Fruit fly (Drosophila melanogaster): Measurements from ENCODE around the gene CecC.

Gene CecC

DNA sequence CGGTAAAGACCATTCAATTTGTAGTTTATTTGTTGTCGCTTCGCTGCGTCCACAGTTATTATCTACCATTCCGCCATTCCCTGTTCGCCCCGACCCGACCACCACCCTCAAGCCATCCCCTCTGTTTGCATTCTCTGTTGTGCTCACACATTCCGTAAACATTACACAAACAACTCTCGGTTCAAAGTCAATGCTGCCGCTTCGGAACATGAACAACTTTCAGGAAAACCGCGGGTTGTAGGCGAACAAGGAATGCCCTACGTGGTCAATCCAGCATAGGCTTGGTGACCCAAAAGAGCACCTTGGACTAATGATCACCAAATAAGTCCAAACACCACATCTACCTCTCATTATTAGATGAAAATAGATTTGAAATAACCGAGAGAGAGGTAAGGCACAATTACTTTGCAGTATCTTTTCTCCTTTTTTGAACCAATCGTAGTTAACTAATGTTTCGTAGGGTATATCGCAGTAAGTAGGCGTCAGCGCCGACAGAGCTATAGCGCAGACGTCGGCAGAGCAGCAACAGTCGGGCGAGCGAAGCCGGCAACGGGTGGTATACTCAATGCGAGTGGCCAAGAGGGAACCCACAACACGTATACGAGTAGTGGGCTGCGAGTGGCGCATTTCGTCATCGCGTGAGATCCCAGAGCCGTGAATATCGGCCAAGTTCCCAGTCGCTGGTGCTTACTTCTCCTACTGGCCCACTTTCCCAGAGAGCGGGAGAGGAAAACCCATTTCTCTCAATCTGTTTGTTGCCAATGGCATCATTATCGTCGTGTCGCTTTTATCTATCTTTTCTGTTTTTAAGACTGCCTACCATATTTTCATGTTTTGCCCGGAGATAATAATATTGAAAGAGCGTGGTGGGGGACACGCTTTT lies 12.9 kb upstream of the CecC start (continued):
- peak; percentile 88 for TF ChIP-seq CG3407 (GFP tag; optimal IDR thresholded peaks at IDR 0.05)
- peak; percentile 74; the same call in 1 of the 2 replicates for TF ChIP-seq Poxn (GFP tag; IDR thresholded peaks at IDR 0.05)
- TF ChIP-seq CG9609 (GFP tag; optimal IDR thresholded peaks at IDR 0.05): peak; percentile 95
- TF ChIP-seq oc (tag; optimal IDR thresholded peaks at IDR 0.05): peak; percentile 83
- peak; percentile 92 for TF ChIP-seq Ravus (GFP tag; IDR thresholded peaks at IDR 0.05)
- peak; percentile 99 for TF ChIP-seq CG13624 (GFP tag; optimal IDR thresholded peaks at IDR 0.05)
- TF ChIP-seq fu2 (GFP tag; optimal IDR thresholded peaks at IDR 0.05): peak; percentile 94
- peak; percentile 96 for TF ChIP-seq Hmr (GFP tag; optimal IDR thresholded peaks at IDR 0.05)
- peak; percentile 91 for TF ChIP-seq klu (GFP tag; IDR thresholded peaks at IDR 0.05)
- TF ChIP-seq ato (GFP tag; IDR thresholded peaks at IDR 0.05; ENCODE audit: partially characterized antibody): no peak
- TF ChIP-seq tap (tag; optimal IDR thresholded peaks at IDR 0.05): peak; percentile 95
- TF ChIP-seq CG4282 (GFP tag; optimal IDR thresholded peaks at IDR 0.05): peak; percentile 82
- peak; percentile 85 for TF ChIP-seq ssp (GFP tag; IDR thresholded peaks at IDR 0.05)
- peak; percentile 56 for TF ChIP-seq YL-1 (GFP tag; optimal IDR thresholded peaks at IDR 0.05)
- TF ChIP-seq Vsx1 (GFP tag; optimal IDR thresholded peaks at IDR 0.05): peak; percentile 91
- peak; percentile 86 for TF ChIP-seq CG2875 (GFP tag; optimal IDR thresholded peaks at IDR 0.05)
- peak; percentile 84 for TF ChIP-seq CG17385 (GFP tag; optimal IDR thresholded peaks at IDR 0.05)
- TF ChIP-seq MESR4 (GFP tag; optimal IDR thresholded peaks at IDR 0.05): no peak
- TF ChIP-seq Sry-β (GFP tag; optimal IDR thresholded peaks at IDR 0.05): peak; percentile 64
- TF ChIP-seq mirr (GFP tag; optimal IDR thresholded peaks at IDR 0.05): peak; percentile 89
- TF ChIP-seq CG7839 (tag; optimal IDR thresholded peaks at IDR 0.05): peak; percentile 97
- TF ChIP-seq Lhr (GFP tag; optimal IDR thresholded peaks at IDR 0.05): peak; percentile 67
- TF ChIP-seq CG1603 (tag; optimal IDR thresholded peaks at IDR 0.05): peak; percentile 96
- TF ChIP-seq Nf-YB (GFP tag; optimal IDR thresholded peaks at IDR 0.05): peak; percentile 81
- peak; percentile 85 for TF ChIP-seq CG13894 (tag; optimal IDR thresholded peaks at IDR 0.05)
- peak; percentile 85 for TF ChIP-seq ro (GFP tag; IDR thresholded peaks at IDR 0.05)
- peak; percentile 92 for TF ChIP-seq Hr3 (GFP tag; optimal IDR thresholded peaks at IDR 0.05)
- peak; percentile 90 for TF ChIP-seq CG1024 (GFP tag; IDR thresholded peaks at IDR 0.05)
- peak; percentile 44; the same call in 2 of the 3 replicates for TF ChIP-seq sr (GFP tag; IDR thresholded peaks at IDR 0.05)
- peak; percentile 94 for TF ChIP-seq luna (GFP tag; optimal IDR thresholded peaks at IDR 0.05)
- no peak for TF ChIP-seq cad (GFP tag; optimal IDR thresholded peaks at IDR 0.05)
- TF ChIP-seq CG8290 (GFP tag; optimal IDR thresholded peaks at IDR 0.05): peak; percentile 89
- TF ChIP-seq CG8290 (tag; optimal IDR thresholded peaks at IDR 0.05): peak; percentile 29 to 94
- peak; percentile 86 for TF ChIP-seq gce (GFP tag; IDR thresholded peaks at IDR 0.05)
- TF ChIP-seq gcm2 (GFP tag; optimal IDR thresholded peaks at IDR 0.05): peak; percentile 66
- TF ChIP-seq hth (optimal IDR thresholded peaks at IDR 0.05): no peak
- peak; percentile 91 for TF ChIP-seq fd64A (GFP tag; optimal IDR thresholded peaks at IDR 0.05)
- peak; percentile 94 for TF ChIP-seq CG18262 (tag; optimal IDR thresholded peaks at IDR 0.05)
- TF ChIP-seq org-1 (GFP tag; optimal IDR thresholded peaks at IDR 0.05): peak; percentile 96
- TF ChIP-seq chn (GFP tag; optimal IDR thresholded peaks at IDR 0.05): peak; percentile 93
- peak; percentile 78; the same call in 1 of the 2 replicates for TF ChIP-seq rib (GFP tag; IDR thresholded peaks at IDR 0.05)
- peak; percentile 92 for TF ChIP-seq CG10543 (GFP tag; optimal IDR thresholded peaks at IDR 0.05)
- TF ChIP-seq crol (GFP tag; IDR thresholded peaks at IDR 0.05): peak; percentile 100
- TF ChIP-seq Doc3 (GFP tag; IDR thresholded peaks at IDR 0.05; ENCODE audit: partially characterized antibody): no peak
- TF ChIP-seq Blimp-1 (GFP tag; optimal IDR thresholded peaks at IDR 0.05): peak; percentile 96
- TF ChIP-seq Dip3 (GFP tag; optimal IDR thresholded peaks at IDR 0.05): peak; percentile 98
- TF ChIP-seq D19A (tag; optimal IDR thresholded peaks at IDR 0.05): peak; percentile 99
- peak; percentile 97 for TF ChIP-seq Dad (GFP tag; optimal IDR thresholded peaks at IDR 0.05)
- TF ChIP-seq CG10654 (GFP tag; optimal IDR thresholded peaks at IDR 0.05): peak; percentile 98

All from whole organism, embryonic.